Worm (Caenorhabditis elegans): ENCODE data around the gene sdz-20.
A peak's percentile ranks its signal among the peaks of the same experiment; 100 is the strongest.

Gene sdz-20

DNA sequence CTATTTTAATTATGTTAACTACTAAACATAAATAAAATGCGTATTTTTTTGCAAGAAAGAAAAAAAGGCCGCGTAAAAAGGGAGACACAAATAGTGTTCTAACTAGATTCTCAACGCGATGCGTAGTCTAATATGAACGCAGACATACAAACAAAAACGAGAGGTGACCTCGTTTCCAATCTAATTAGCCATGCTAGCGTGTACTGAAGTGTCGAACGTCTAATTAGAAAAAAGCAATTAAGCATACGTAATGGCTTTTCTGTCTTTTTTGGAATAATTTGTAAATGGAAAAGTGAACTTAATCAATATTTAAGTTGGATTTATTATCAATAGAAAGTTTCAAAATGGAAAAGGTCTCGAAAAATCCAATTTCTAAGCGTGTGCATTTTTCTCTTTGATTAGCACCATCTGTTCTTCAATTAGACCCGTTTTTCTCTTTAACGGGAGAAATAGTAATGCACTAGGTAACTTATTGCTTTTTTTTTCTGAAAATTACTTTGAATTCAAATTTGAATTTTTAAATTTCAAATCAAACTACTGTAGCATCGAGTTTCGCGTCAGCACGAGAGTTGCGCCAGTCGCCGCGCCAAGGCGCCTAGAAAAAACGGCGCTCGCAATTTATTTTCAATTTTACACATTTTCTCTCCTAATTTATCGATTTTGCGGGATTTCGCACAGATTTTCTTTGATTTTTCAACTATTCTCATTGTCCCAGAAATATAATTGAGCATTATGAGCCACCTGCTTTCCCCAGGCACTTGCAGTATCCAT is 6.8 kb downstream of the sdz-20 start:
- 0 out of 2 replicates have a peak, but pooled peaks have one; percentile 10 for TF ChIP-seq T22C8.4 (GFP tag; IDR thresholded peaks at IDR 0.05)
- TF ChIP-seq med-1 (GFP tag; optimal IDR thresholded peaks at IDR 0.05; ENCODE audit: insufficient read depth) = no peak
- 0 out of 2 replicates have a peak, but pooled peaks have one; percentile 33 for TF ChIP-seq ztf-23 (GFP tag; IDR thresholded peaks at IDR 0.05)

DNA sequence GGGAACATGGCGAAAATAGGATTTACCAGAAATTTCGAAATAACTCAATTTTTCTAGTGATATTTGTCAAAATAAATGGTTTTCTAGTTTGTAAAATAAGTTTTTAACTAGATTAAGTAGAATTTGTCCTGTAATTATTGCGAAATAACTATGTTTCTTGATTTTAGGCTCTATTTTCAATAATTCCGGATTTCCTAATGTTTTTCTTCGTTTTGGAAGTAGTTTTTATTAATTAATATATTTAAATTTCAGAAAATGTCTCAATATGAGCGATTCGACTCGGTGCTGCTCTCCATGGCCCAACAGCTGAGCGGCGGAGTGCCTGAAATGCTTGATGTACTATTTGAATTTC is 7.4 kb downstream of the sdz-20 start, which contains the start of gene nud-1:
nud-1 (plus strand) TSS at position 253 of the 352 bp plus-strand sequence.
- TF ChIP-seq cog-1 (tag; optimal IDR thresholded peaks at IDR 0.05) (no peak), ref-1 (GFP tag; conservative IDR thresholded peaks at IDR 0.05) (no peak), flt-1 (GFP tag; IDR thresholded peaks at IDR 0.05) (no peak), tab-1 (GFP tag; IDR thresholded peaks at IDR 0.05) (no peak), klf-2 (GFP tag; conservative IDR thresholded peaks at IDR 0.05) (no peak), T22C8.4 (GFP tag; IDR thresholded peaks at IDR 0.05) (no peak), ztf-29 (GFP tag; IDR thresholded peaks at IDR 0.05) (no peak), med-1 (GFP tag; optimal IDR thresholded peaks at IDR 0.05; ENCODE audit: insufficient read depth) (no peak), ztf-23 (GFP tag; IDR thresholded peaks at IDR 0.05) (no peak)

DNA sequence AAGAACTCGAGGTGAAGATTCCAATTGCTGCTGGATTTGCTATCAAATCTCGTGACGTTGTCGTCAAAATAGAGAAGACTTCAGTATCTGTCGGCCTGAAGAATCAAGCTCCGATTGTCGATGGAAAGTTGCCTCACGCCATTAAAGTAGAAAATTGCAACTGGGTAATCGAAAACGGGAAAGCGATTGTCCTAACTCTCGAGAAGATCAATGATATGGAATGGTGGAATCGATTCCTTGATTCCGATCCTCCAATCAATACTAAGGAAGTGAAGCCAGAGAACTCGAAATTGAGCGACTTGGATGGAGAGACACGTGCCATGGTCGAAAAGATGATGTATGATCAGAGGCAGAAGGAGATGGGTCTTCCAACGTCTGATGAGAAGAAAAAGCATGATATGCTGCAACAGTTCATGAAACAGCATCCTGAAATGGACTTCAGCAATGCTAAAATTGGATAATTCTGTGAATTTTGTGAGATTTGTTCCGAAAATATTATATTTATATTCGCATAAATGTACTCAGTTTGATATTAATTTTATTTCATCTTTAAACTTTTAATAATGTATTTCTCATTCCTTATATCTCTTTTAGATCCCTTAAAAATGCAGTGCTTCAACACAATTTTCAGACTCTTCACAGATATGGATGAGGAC is 8.4 kb downstream of the sdz-20 start, which contains the start of gene dro-1:
dro-1 (plus strand) TSS at position 606 of the 656 bp plus-strand sequence.
- TF ChIP-seq T22C8.4 (GFP tag; IDR thresholded peaks at IDR 0.05) (no peak), ref-1 (GFP tag; conservative IDR thresholded peaks at IDR 0.05) (no peak), flt-1 (GFP tag; IDR thresholded peaks at IDR 0.05) (no peak), med-1 (GFP tag; optimal IDR thresholded peaks at IDR 0.05; ENCODE audit: insufficient read depth) (no peak), ztf-23 (GFP tag; IDR thresholded peaks at IDR 0.05) (no peak), ztf-29 (GFP tag; IDR thresholded peaks at IDR 0.05) (no peak), klf-2 (GFP tag; conservative IDR thresholded peaks at IDR 0.05) (no peak), cog-1 (tag; optimal IDR thresholded peaks at IDR 0.05) (no peak), tab-1 (GFP tag; IDR thresholded peaks at IDR 0.05) (no peak)

DNA sequence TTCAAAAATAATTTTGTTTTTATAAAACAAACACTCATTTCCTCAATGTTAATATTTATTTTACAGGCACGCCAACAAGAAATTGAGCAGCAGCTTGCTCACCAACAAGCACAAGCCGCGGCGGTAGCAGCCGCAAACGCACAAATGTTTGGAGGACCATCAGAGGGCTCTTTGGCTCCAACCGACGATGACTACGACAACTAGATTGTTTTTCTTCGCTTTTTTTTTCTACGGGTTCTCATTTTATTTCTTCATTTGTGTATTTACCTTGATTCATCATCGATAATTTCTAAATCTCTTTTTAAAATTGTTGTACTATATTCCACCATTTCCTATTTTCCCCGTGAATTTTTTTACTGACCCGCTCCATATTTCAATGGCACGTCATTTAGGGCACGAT is 9.3 kb downstream of the sdz-20 start, which contains the start of gene ife-1:
ife-1 (plus strand) TSS at position 301 of the 400 bp plus-strand sequence.
- no peak for TF ChIP-seq ref-1 (GFP tag; conservative IDR thresholded peaks at IDR 0.05)
- TF ChIP-seq klf-2 (GFP tag; conservative IDR thresholded peaks at IDR 0.05) = no peak

DNA sequence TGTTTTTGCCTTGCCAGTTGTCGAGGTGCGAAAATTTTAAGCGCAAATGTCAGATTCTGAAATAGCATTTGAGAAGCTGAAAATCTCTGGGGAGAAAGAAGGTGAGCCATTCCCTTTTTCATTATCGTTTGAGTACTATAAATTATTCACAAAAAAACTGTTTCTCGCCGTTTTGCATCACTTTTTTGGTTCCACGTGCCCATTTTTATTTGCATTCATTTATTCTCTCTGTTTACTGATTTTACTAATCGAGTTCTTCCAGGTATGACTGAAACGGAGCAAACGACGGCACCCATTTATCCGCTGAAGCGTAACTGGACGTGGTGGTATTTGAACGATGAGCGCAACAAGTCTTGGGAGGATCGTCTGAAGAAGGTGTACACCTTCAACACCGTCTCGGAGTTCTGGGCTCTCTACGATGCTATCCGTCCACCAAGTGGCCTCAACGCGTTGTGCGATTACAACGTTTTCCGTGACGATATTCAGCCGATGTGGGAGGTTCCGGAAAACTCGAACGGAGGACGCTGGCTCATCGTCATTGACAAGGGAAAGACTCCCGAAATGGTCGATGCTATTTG is 9.8 kb downstream of the sdz-20 start:
- TF ChIP-seq T22C8.4 (GFP tag; IDR thresholded peaks at IDR 0.05) (no peak), tab-1 (GFP tag; IDR thresholded peaks at IDR 0.05) (no peak), ref-1 (GFP tag; conservative IDR thresholded peaks at IDR 0.05) (no peak), ztf-29 (GFP tag; IDR thresholded peaks at IDR 0.05) (no peak)

DNA sequence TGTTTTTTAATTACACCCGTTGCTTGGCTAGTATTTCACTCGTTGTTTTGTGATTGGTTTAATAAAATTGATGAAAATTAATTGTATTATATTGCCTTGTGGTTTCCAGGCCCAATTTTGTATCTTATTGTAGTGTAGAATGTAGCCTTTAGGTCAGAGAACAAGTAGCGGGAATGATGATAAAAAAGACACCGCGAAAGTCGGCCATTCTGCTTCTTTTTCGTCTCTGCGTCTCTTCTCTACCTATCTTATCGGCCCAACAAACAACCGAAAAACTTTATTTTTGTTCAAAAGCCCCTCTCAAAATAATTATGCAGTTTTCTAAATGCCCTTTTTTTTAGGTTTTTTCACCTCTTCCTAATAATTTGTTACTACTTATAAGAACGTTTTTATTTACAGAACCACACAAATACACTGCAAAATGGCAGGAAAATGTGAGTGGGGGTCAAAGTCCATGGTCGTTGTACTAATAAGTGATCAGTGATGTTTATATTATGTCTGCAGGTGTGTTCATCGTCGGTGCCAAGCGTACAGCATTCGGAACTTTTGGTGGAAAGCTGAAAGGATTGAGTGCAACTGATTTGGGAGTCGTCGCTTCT is 10.8 kb downstream of the sdz-20 start, which contains the start of gene acaa-2:
acaa-2 (plus strand) TSS at position 400 of the 599 bp plus-strand sequence.
- TF ChIP-seq flt-1 (GFP tag; IDR thresholded peaks at IDR 0.05) (no peak), klf-2 (GFP tag; conservative IDR thresholded peaks at IDR 0.05) (no peak), med-1 (GFP tag; optimal IDR thresholded peaks at IDR 0.05; ENCODE audit: insufficient read depth) (no peak), ref-1 (GFP tag; conservative IDR thresholded peaks at IDR 0.05) (no peak), ztf-29 (GFP tag; IDR thresholded peaks at IDR 0.05) (no peak), T22C8.4 (GFP tag; IDR thresholded peaks at IDR 0.05) (no peak), ztf-23 (GFP tag; IDR thresholded peaks at IDR 0.05) (no peak), cog-1 (tag; optimal IDR thresholded peaks at IDR 0.05) (no peak), tab-1 (GFP tag; IDR thresholded peaks at IDR 0.05) (no peak)

DNA sequence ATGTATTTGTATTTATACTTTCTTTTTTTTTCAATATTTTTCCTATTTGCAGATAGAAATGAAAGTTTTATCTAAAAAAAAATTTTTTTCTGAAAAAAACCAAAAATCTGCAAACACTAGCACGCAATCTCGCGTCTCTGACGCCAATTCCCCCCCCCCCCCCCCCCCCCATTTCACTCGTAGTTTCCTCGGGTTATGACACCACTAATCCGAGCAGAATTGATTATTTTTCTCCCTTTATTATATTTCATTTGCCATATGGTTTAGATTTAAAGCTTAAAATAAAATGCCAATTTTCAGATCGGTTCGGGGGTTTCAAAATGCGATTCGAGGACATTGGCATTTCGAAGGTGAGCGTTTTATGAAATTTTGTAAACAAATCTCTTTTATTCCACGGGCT is 12.9 kb downstream of the sdz-20 start, which contains the start of gene mtm-6:
mtm-6 (plus strand) TSS at position 301 of the 400 bp plus-strand sequence.
- TF ChIP-seq flt-1 (GFP tag; IDR thresholded peaks at IDR 0.05) = no peak
- TF ChIP-seq ztf-23 (GFP tag; IDR thresholded peaks at IDR 0.05) = no peak
- no peak for TF ChIP-seq cog-1 (tag; optimal IDR thresholded peaks at IDR 0.05)
- no peak for TF ChIP-seq T22C8.4 (GFP tag; IDR thresholded peaks at IDR 0.05)
- no peak for TF ChIP-seq ref-1 (GFP tag; conservative IDR thresholded peaks at IDR 0.05)
- no peak for TF ChIP-seq klf-2 (GFP tag; conservative IDR thresholded peaks at IDR 0.05)
- no peak for TF ChIP-seq med-1 (GFP tag; optimal IDR thresholded peaks at IDR 0.05; ENCODE audit: insufficient read depth)
- TF ChIP-seq ztf-29 (GFP tag; IDR thresholded peaks at IDR 0.05) = no peak
- no peak for TF ChIP-seq tab-1 (GFP tag; IDR thresholded peaks at IDR 0.05)

DNA sequence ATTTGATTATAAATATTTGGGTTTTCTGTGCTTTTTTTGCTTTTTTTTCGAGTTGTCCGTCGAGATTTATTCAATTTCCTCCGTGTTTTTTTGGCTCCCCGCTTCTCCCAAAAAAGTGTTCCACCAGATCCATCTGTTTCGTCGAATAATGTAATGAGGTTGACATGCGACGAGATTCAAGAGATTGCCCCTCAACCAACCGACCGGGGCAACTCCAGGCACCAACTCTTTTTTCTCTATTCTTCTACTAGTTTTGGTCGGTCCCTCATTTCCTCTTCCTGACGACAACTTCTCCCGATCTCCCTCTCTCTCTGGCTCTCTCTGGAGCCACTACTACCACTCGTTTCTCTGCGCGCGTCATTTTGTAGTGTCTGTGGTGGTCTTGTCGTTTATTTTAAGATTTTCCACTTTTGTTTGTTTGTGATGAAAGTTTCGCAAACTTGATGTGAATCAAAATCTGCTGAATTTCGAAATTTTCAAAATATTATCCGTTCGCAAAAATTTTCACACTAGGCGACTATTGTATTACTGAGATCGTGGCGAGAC is 14.0 kb downstream of the sdz-20 start:
- TF ChIP-seq ref-1 (GFP tag; conservative IDR thresholded peaks at IDR 0.05) = no peak
- no peak for TF ChIP-seq flt-1 (GFP tag; IDR thresholded peaks at IDR 0.05)
- no peak for TF ChIP-seq ztf-29 (GFP tag; IDR thresholded peaks at IDR 0.05)
- no peak for TF ChIP-seq klf-2 (GFP tag; conservative IDR thresholded peaks at IDR 0.05)
- no peak for TF ChIP-seq T22C8.4 (GFP tag; IDR thresholded peaks at IDR 0.05)
- TF ChIP-seq med-1 (GFP tag; optimal IDR thresholded peaks at IDR 0.05; ENCODE audit: insufficient read depth) = no peak
- TF ChIP-seq ztf-23 (GFP tag; IDR thresholded peaks at IDR 0.05) = no peak
- no peak for TF ChIP-seq cog-1 (tag; optimal IDR thresholded peaks at IDR 0.05)
- TF ChIP-seq tab-1 (GFP tag; IDR thresholded peaks at IDR 0.05) = no peak

DNA sequence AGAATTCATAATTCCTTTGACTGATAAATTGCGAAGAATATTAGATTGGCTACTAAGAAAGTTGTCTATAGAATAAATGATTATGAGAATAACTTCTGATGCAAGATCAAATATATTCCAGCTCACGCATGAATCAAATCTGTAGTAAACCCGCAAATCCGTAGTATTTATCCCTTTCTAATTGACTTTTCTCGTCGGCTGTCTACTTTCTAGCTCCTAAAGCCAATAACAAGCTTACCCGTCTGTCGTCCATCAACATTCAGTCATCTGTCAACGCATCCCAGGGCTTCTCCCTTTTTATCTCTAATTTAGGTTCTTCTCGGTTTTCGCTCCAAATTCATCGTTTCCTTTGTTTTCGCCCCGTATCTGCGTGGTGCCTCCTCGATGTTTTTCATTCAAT is 15.0 kb downstream of the sdz-20 start:
- no peak for TF ChIP-seq med-1 (GFP tag; optimal IDR thresholded peaks at IDR 0.05; ENCODE audit: insufficient read depth)
